Worm (Caenorhabditis elegans) whole organism, midembryonic: ENCODE measurements around the gene C50E10.1.

ENCODE experiments used
- T22C8.4 ChIP-seq: fragments of 200-800 bp; sonication (Bioruptor generic); IDR thresholded peaks from 2 replicates; pipeline ENCODE4 v1.3.6; 2022; ENCODE audit warnings: missing genetic modification characterization, missing compliant biosample characterization
- cog-1 ChIP-seq: sonication (generic microtip); optimal IDR thresholded peaks from 2 replicates; lab custom pipeline; 2016; ENCODE audit warnings: missing genetic modification characterization, missing compliant biosample characterization
- flt-1 ChIP-seq: fragments of 200-800 bp; sonication (Bioruptor generic); IDR thresholded peaks from 2 replicates; pipeline ENCODE4 v1.3.6; 2022; ENCODE audit warnings: missing genetic modification characterization, missing compliant biosample characterization
- klf-2 ChIP-seq: fragments of 200-800 bp; sonication (Bioruptor generic); conservative IDR thresholded peaks from 2 replicates; pipeline ENCODE4 v1.3.6; 2022; ENCODE audit warnings: missing genetic modification reagents, missing genetic modification characterization, missing compliant biosample characterization
- med-1 ChIP-seq: sonication (generic microtip); optimal IDR thresholded peaks from 2 replicates; lab custom pipeline; 2017; ENCODE audit warnings: missing genetic modification characterization, mild to moderate bottlenecking, missing compliant biosample characterization, antibody characterized with exemption, missing genetic modification reagents; ENCODE audit not compliant: insufficient read depth
- ref-1 ChIP-seq: fragments of 200-800 bp; sonication (Bioruptor generic); conservative IDR thresholded peaks from 2 replicates; pipeline ENCODE4 v1.3.6; 2022; ENCODE audit warnings: missing genetic modification reagents, missing genetic modification characterization, missing compliant biosample characterization
- tab-1 ChIP-seq: fragments of 200-800 bp; sonication (Bioruptor generic); IDR thresholded peaks from 2 replicates; pipeline ENCODE4 v1.3.6; 2022; ENCODE audit warnings: missing genetic modification characterization, missing compliant biosample characterization
- ztf-23 ChIP-seq: fragments of 200-800 bp; sonication (Bioruptor generic); IDR thresholded peaks from 2 replicates; pipeline ENCODE4 v1.3.6; 2022; ENCODE audit warnings: missing genetic modification reagents, missing genetic modification characterization, missing compliant biosample characterization
- ztf-29 ChIP-seq: fragments of 200-800 bp; sonication (Bioruptor generic); IDR thresholded peaks from 2 replicates; pipeline ENCODE4 v1.3.6; 2022; ENCODE audit warnings: missing genetic modification reagents, missing genetic modification characterization, missing compliant biosample characterization

DNA sequence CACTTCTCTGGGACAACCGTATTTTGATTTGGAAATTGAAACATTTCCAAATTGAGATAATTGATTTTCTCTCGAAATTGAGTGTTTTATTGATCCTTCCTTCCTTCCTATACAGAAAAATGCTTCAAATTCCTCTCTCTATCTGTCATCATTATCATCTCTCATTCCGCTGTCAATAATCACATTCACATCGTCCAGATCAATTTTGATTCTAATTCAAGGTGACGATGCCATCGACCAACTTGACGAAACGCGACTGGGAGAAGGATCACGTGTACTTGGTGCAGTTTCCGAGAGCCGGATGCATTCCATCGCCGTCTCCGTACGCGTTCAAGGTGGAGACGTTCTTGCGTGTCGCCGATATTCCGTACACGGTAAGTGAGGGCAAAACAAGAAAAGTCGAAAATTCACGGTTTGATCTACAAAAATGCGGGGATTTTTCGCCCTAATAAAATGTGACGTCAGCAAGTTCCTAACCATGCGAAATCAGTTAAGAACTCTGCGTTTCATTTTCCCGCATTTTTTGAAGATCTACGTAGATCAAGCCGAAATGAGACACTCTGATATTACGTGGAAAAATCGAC, 38.2 kb downstream of the C50E10.1 start, which contains the start of gene faxc-1:
- TF ChIP-seq flt-1 (GFP tag; lab: Robert Waterston, UW) (no peak), ztf-29 (GFP tag; lab: Robert Waterston, UW) (no peak), T22C8.4 (GFP tag; lab: Robert Waterston, UW) (no peak), ref-1 (no peak), cog-1 (tag; lab: Kevin White, UChicago) (no peak), ztf-23 (GFP tag; lab: Robert Waterston, UW) (no peak), tab-1 (GFP tag; lab: Robert Waterston, UW) (no peak), med-1 (GFP tag; lab: Kevin White, UChicago) (no peak), klf-2 (GFP tag; lab: Robert Waterston, UW) (no peak)
